Worm (Caenorhabditis elegans) whole organism, L4/young adult: ENCODE data around the gene ZC239.15.

Experiments
- W03F9.2 ChIP-seq: fragments of 150-350 bp; optimal IDR thresholded peaks from 2 replicates; lab custom pipeline; 2014; ENCODE audit warnings: missing biosample characterization, missing genetic modification characterization
- dao-5 ChIP-seq: sonication (generic microtip); optimal IDR thresholded peaks from 2 replicates; lab custom pipeline; 2016; ENCODE audit warnings: missing genotype, missing genetic modification characterization, moderate library complexity, missing compliant biosample characterization
- him-1 ChIP-seq: sonication (generic microtip); optimal IDR thresholded peaks from 2 replicates; lab custom pipeline; 2016; ENCODE audit warnings: missing genotype, missing genetic modification reagents, missing genetic modification characterization, missing compliant biosample characterization

The ZC239.15 gene

ce11 chrII:3224631-3225030, at the start of gene ZC239.15:
ZC239.15 (minus strand) TSS chrII:3224731.
- TF ChIP-seq dao-5 (tag; lab: Kevin White, UChicago) = no peak
- TF ChIP-seq W03F9.2 (tag; lab: Kevin White, UChicago) = no peak
- no peak for TF ChIP-seq him-1 (tag; lab: Kevin White, UChicago)

ce11 chrII:3270598-3270997, 46.1 kb upstream of the ZC239.15 start:
- no peak for TF ChIP-seq dao-5 (tag; lab: Kevin White, UChicago)
- TF ChIP-seq W03F9.2 (tag; lab: Kevin White, UChicago) = no peak
- no peak for TF ChIP-seq him-1 (tag; lab: Kevin White, UChicago)

- TF ChIP-seq dao-5 (tag; lab: Kevin White, UChicago) (no peak), W03F9.2 (tag; lab: Kevin White, UChicago) (no peak), him-1 (tag; lab: Kevin White, UChicago) (no peak)
Measured at ce11 chrII:3267815-3268214, 43.3 kb upstream of the ZC239.15 start.

- TF ChIP-seq him-1 (tag; lab: Kevin White, UChicago) (no peak), W03F9.2 (tag; lab: Kevin White, UChicago) (no peak), dao-5 (tag; lab: Kevin White, UChicago) (no peak)
Measured at ce11 chrII:3267365-3267764, 42.8 kb upstream of the ZC239.15 start, which contains the start of gene F02E11.7. F02E11.7 (plus strand) TSS chrII:3267665.

ce11 chrII:3264704-3265103, 40.2 kb upstream of the ZC239.15 start:
- TF ChIP-seq dao-5 (tag; lab: Kevin White, UChicago) = no peak
- no peak for TF ChIP-seq W03F9.2 (tag; lab: Kevin White, UChicago)
- TF ChIP-seq him-1 (tag; lab: Kevin White, UChicago) = no peak

- TF ChIP-seq dao-5 (tag; lab: Kevin White, UChicago) (no peak), him-1 (tag; lab: Kevin White, UChicago) (no peak), W03F9.2 (tag; lab: Kevin White, UChicago) (no peak)
Measured at ce11 chrII:3262504-3262903, 38.0 kb upstream of the ZC239.15 start, which contains the start of gene F02E11.2. F02E11.2 (plus strand) TSS chrII:3262804.

ce11 chrII:3259254-3259653, 34.7 kb upstream of the ZC239.15 start, which contains the start of gene gcy-19:
gcy-19 (minus strand) TSS chrII:3259354.
- TF ChIP-seq dao-5 (tag; lab: Kevin White, UChicago) (no peak), him-1 (tag; lab: Kevin White, UChicago) (no peak), W03F9.2 (tag; lab: Kevin White, UChicago) (no peak)

- TF ChIP-seq W03F9.2 (tag; lab: Kevin White, UChicago) = no peak
- TF ChIP-seq dao-5 (tag; lab: Kevin White, UChicago) = no peak
- TF ChIP-seq him-1 (tag; lab: Kevin White, UChicago) = no peak
Measured at ce11 chrII:3251782-3252181, 27.3 kb upstream of the ZC239.15 start.

- TF ChIP-seq dao-5 (tag; lab: Kevin White, UChicago) (no peak), him-1 (tag; lab: Kevin White, UChicago) (no peak), W03F9.2 (tag; lab: Kevin White, UChicago) (no peak)
Measured at ce11 chrII:3250195-3250594, 25.7 kb upstream of the ZC239.15 start.

- TF ChIP-seq him-1 (tag; lab: Kevin White, UChicago) (no peak), W03F9.2 (tag; lab: Kevin White, UChicago) (no peak), dao-5 (tag; lab: Kevin White, UChicago) (no peak)
Measured at ce11 chrII:3249406-3249805, 24.9 kb upstream of the ZC239.15 start, which contains the start of gene clec-124. clec-124 (plus strand) TSS chrII:3249706.

- TF ChIP-seq dao-5 (tag; lab: Kevin White, UChicago) = no peak
Measured at ce11 chrII:3248043-3248718, 23.6 kb upstream of the ZC239.15 start, which contains the start of the genes fbxc-50 and C17F4.2. fbxc-50 (minus strand) TSS chrII:3248123. C17F4.2 (plus strand) TSS chrII:3248668.

- TF ChIP-seq dao-5 (tag; lab: Kevin White, UChicago) (no peak), him-1 (tag; lab: Kevin White, UChicago) (no peak), W03F9.2 (tag; lab: Kevin White, UChicago) (no peak)
Measured at ce11 chrII:3247556-3247955, 23.0 kb upstream of the ZC239.15 start.

- no peak for TF ChIP-seq W03F9.2 (tag; lab: Kevin White, UChicago)
- TF ChIP-seq dao-5 (tag; lab: Kevin White, UChicago) = no peak
- TF ChIP-seq him-1 (tag; lab: Kevin White, UChicago) = no peak
Measured at ce11 chrII:3245836-3246235, 21.3 kb upstream of the ZC239.15 start, which contains the start of gene C17F4.7. C17F4.7 (minus strand) TSS chrII:3246015.

- TF ChIP-seq him-1 (tag; lab: Kevin White, UChicago) = no peak
Measured at ce11 chrII:3244758-3245157, 20.2 kb upstream of the ZC239.15 start.
